Fruit fly (Drosophila melanogaster) whole organism, prepupa: ENCODE data around the gene Helz.
A peak's percentile ranks its signal among the peaks of the same experiment; 100 is the strongest.

ENCODE experiments used
- CG10669 ChIP-seq: fragments of 200-800 bp; sonication (Bioruptor generic); optimal IDR thresholded peaks from 3 replicates; lab custom pipeline; 2018; ENCODE audit warnings: missing biosample characterization, mild to moderate bottlenecking, missing genetic modification characterization, moderate library complexity
- CG32006 ChIP-seq: fragments of 200-800 bp; sonication (Bioruptor generic); optimal IDR thresholded peaks from 3 replicates; lab custom pipeline; 2017; ENCODE audit warnings: missing biosample characterization, mild to moderate bottlenecking, missing genetic modification characterization
- CG6792 ChIP-seq: fragments of 200-800 bp; sonication (Bioruptor generic); optimal IDR thresholded peaks from 3 replicates; lab custom pipeline; 2016; ENCODE audit warnings: missing biosample characterization, missing genetic modification characterization
- CG6854 ChIP-seq: fragments of 200-800 bp; sonication (Bioruptor generic); optimal IDR thresholded peaks from 2 replicates; lab custom pipeline; 2017; ENCODE audit warnings: missing biosample characterization, mild to moderate bottlenecking, missing genetic modification characterization
- CG8119 ChIP-seq: fragments of 200-800 bp; sonication (Bioruptor generic); IDR thresholded peaks from 3 replicates; pipeline ENCODE4 v1.3.6; 2022; ENCODE audit warnings: missing biosample characterization, missing genetic modification characterization
- Hr38 ChIP-seq: sonication (Bioruptor generic); optimal IDR thresholded peaks from 2 replicates; lab custom pipeline; 2016; ENCODE audit warnings: missing biosample characterization, missing genetic modification characterization
- Hr39 ChIP-seq: fragments of 200-800 bp; sonication (Bioruptor generic); optimal IDR thresholded peaks from 2 replicates; lab custom pipeline; 2016; ENCODE audit warnings: missing biosample characterization, missing genetic modification characterization
- Hr4 ChIP-seq: fragments of 200-800 bp; sonication (Bioruptor generic); optimal IDR thresholded peaks from 3 replicates; lab custom pipeline; 2016; ENCODE audit warnings: missing biosample characterization, missing genetic modification characterization
- cyc ChIP-seq: fragments of 200-800 bp; sonication (Bioruptor generic); optimal IDR thresholded peaks from 3 replicates; lab custom pipeline; 2016; ENCODE audit warnings: missing biosample characterization, missing genetic modification characterization
- fkh ChIP-seq: fragments of 200-800 bp; sonication (Bioruptor generic); optimal IDR thresholded peaks from 3 replicates; lab custom pipeline; 2017; ENCODE audit warnings: missing biosample characterization, mild to moderate bottlenecking, missing genetic modification characterization, moderate library complexity
- salr ChIP-seq, 2 experiments: fragments of 200-800 bp; sonication (Bioruptor generic); optimal IDR thresholded peaks; 3 replicates each; lab custom pipeline; 2016 to 2018; ENCODE audit warnings: missing biosample characterization in 2 of 2, missing genetic modification characterization in 2 of 2, mild to moderate bottlenecking in 1 of 2

dm6 chr3L:14755046-14755643 lies 34.6 kb upstream of the Helz start:
- TF ChIP-seq Hr4 (GFP tag; lab: Kevin White, UChicago) (no peak), cyc (GFP tag; lab: Kevin White, UChicago) (no peak), Hr38 (GFP tag; lab: Kevin White, UChicago) (no peak), CG6854 (GFP tag; lab: Kevin White, UChicago) (peak; percentile 8), CG10669 (GFP tag; lab: Kevin White, UChicago) (no peak), CG32006 (GFP tag; lab: Kevin White, UChicago) (no peak), Hr39 (GFP tag; lab: Kevin White, UChicago) (no peak), fkh (GFP tag; lab: Kevin White, UChicago) (peak; percentile 29), CG8119 (peak; percentile 22; the same call in 1 of the 3 replicates), salr (GFP tag; optimal IDR thresholded peaks at IDR 0.05; lab: Kevin White, UChicago) (no peak), CG6792 (GFP tag; lab: Kevin White, UChicago) (peak; percentile 5)
